Worm (Caenorhabditis elegans): ENCODE data around the gene angl-1.

DNA sequence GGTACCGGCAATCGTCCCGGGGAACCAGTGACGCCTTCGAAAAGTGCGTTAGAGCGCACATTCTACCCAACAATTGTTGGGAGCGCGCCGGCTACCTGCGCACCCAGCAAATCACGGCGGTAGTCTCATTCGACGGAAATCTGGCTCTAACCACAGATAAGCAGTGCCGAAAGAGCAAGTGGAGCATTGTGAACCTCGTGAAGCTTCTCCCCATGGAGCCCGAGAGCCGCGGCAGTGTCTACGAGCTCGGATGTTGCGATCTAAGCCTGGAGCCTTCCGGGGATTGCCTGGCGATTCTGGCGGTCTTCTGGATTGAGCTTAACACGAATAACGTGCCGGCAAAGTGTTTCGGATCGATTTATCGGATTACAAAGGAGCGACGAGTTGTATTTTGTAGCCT, 13.4 kb upstream of the angl-1 start:
- no peak for TF ChIP-seq him-1 (tag; optimal IDR thresholded peaks at IDR 0.05)
- no peak for TF ChIP-seq W03F9.2 (tag; optimal IDR thresholded peaks at IDR 0.05)
- no peak for TF ChIP-seq dao-5 (tag; optimal IDR thresholded peaks at IDR 0.05)
